Fruit fly (Drosophila melanogaster) whole organism, embryonic: ENCODE data around the gene CG32811.

Experiments used
- Adf1 ChIP-seq: fragments of 200-800 bp; sonication (Bioruptor generic); IDR thresholded peaks from 2 replicates; pipeline ENCODE4 v1.3.6; 2022; ENCODE audit warnings: missing biosample characterization, missing genetic modification characterization
- CG10366 ChIP-seq: fragments of 200-800 bp; sonication (Bioruptor generic); IDR thresholded peaks from 2 replicates; pipeline ENCODE4 v1.3.6; 2022; ENCODE audit warnings: missing biosample characterization, missing genetic modification characterization
- CG11696 ChIP-seq: fragments of 200-800 bp; sonication (Bioruptor generic); IDR thresholded peaks from 2 replicates; pipeline ENCODE4 v1.3.6; 2022; ENCODE audit warnings: missing biosample characterization, missing genetic modification characterization
- CG11723 ChIP-seq: fragments of 200-800 bp; sonication (Bioruptor generic); optimal IDR thresholded peaks from 2 replicates; lab custom pipeline; 2017; ENCODE audit warnings: missing biosample characterization, mild to moderate bottlenecking, missing genetic modification characterization
- CG12071 ChIP-seq: fragments of 200-800 bp; sonication (Bioruptor generic); optimal IDR thresholded peaks from 3 replicates; lab custom pipeline; 2018; ENCODE audit warnings: missing biosample characterization, mild to moderate bottlenecking, missing genetic modification characterization
- CG12769 ChIP-seq: fragments of 200-800 bp; sonication (Bioruptor generic); optimal IDR thresholded peaks from 2 replicates; lab custom pipeline; 2019; ENCODE audit warnings: missing biosample characterization, mild to moderate bottlenecking, missing genetic modification characterization, moderate library complexity
- CG15011 ChIP-seq: fragments of 200-800 bp; sonication (Bioruptor generic); optimal IDR thresholded peaks from 3 replicates; lab custom pipeline; 2018; ENCODE audit warnings: missing biosample characterization, mild to moderate bottlenecking, missing genetic modification characterization
- CG15479 ChIP-seq: fragments of 200-800 bp; sonication (Bioruptor generic); optimal IDR thresholded peaks from 3 replicates; lab custom pipeline; 2019; ENCODE audit warnings: missing biosample characterization, mild to moderate bottlenecking, missing genetic modification characterization, moderate library complexity
- CG15696 ChIP-seq: fragments of 200-800 bp; sonication (Bioruptor generic); optimal IDR thresholded peaks from 2 replicates; lab custom pipeline; 2019; ENCODE audit warnings: missing biosample characterization, mild to moderate bottlenecking, missing genetic modification characterization, moderate library complexity
- CG17328 ChIP-seq: fragments of 200-800 bp; sonication (Bioruptor generic); IDR thresholded peaks from 2 replicates; pipeline ENCODE4 v1.3.6; 2022; ENCODE audit warnings: missing biosample characterization, missing genetic modification characterization
- CG17359 ChIP-seq: fragments of 200-800 bp; sonication (Bioruptor generic); optimal IDR thresholded peaks from 3 replicates; lab custom pipeline; 2018; ENCODE audit warnings: missing biosample characterization, mild to moderate bottlenecking, missing genetic modification characterization, moderate library complexity
- CG17385 ChIP-seq: fragments of 200-800 bp; sonication (Bioruptor generic); optimal IDR thresholded peaks from 3 replicates; lab custom pipeline; 2018; ENCODE audit warnings: missing biosample characterization, mild to moderate bottlenecking, missing genetic modification characterization
- CG17912 ChIP-seq: fragments of 200-800 bp; sonication (Bioruptor generic); optimal IDR thresholded peaks from 2 replicates; lab custom pipeline; 2018; ENCODE audit warnings: missing biosample characterization, mild to moderate bottlenecking, missing genetic modification characterization
- CG31224 ChIP-seq: fragments of 200-800 bp; sonication (Bioruptor generic); IDR thresholded peaks from 2 replicates; pipeline ENCODE4 v1.3.6; 2022; ENCODE audit warnings: missing biosample characterization, missing genetic modification characterization
- CG3281 ChIP-seq: fragments of 200-800 bp; sonication (Bioruptor generic); optimal IDR thresholded peaks from 3 replicates; lab custom pipeline; 2017; ENCODE audit warnings: missing biosample characterization, mild to moderate bottlenecking, missing genetic modification characterization
- CG3995 ChIP-seq: fragments of 200-800 bp; sonication (Bioruptor generic); optimal IDR thresholded peaks from 3 replicates; lab custom pipeline; 2016; ENCODE audit warnings: missing biosample characterization, missing genetic modification characterization
- CG4404 ChIP-seq: fragments of 200-800 bp; sonication (Bioruptor generic); IDR thresholded peaks from 2 replicates; pipeline ENCODE4 v1.3.6; 2022; ENCODE audit warnings: missing biosample characterization, missing genetic modification characterization
- CG6654 ChIP-seq: fragments of 200-800 bp; sonication (Bioruptor generic); optimal IDR thresholded peaks from 2 replicates; lab custom pipeline; 2017; ENCODE audit warnings: missing biosample characterization, mild to moderate bottlenecking, missing genetic modification characterization
- CG7963 ChIP-seq: fragments of 200-800 bp; sonication (Bioruptor generic); IDR thresholded peaks from 3 replicates; pipeline ENCODE4 v1.3.6; 2022; ENCODE audit warnings: missing biosample characterization, missing genetic modification characterization; ENCODE audit not compliant: partially characterized antibody
- CG9876 ChIP-seq: fragments of 200-800 bp; sonication (Bioruptor generic); optimal IDR thresholded peaks from 2 replicates; lab custom pipeline; 2016; ENCODE audit warnings: missing biosample characterization, missing genetic modification characterization
- Dip3 ChIP-seq: fragments of 200-800 bp; sonication (Bioruptor generic); optimal IDR thresholded peaks from 3 replicates; lab custom pipeline; 2016; ENCODE audit warnings: missing biosample characterization, missing genetic modification characterization
- Doc2 ChIP-seq: fragments of 200-800 bp; sonication (Bioruptor generic); IDR thresholded peaks from 2 replicates; pipeline ENCODE4 v1.3.6; 2022; ENCODE audit warnings: missing biosample characterization, missing genetic modification characterization
- Doc3 ChIP-seq: fragments of 200-800 bp; sonication (Bioruptor generic); IDR thresholded peaks from 3 replicates; pipeline ENCODE4 v1.3.6; 2022; ENCODE audit warnings: missing biosample characterization, missing genetic modification characterization; ENCODE audit not compliant: partially characterized antibody
- Ets65A ChIP-seq: fragments of 200-800 bp; sonication (Bioruptor generic); peaks from one replicate; lab custom pipeline; 2016; ENCODE audit warnings: missing biosample characterization, missing genetic modification characterization
- Fer3 ChIP-seq: fragments of 200-800 bp; sonication (Bioruptor generic); optimal IDR thresholded peaks from 2 replicates; lab custom pipeline; 2018; ENCODE audit warnings: missing biosample characterization, mild to moderate bottlenecking, missing genetic modification characterization, moderate library complexity
- NFAT ChIP-seq: fragments of 200-800 bp; sonication (Bioruptor generic); IDR thresholded peaks from 2 replicates; pipeline ENCODE4 v1.3.6; 2022; ENCODE audit warnings: missing biosample characterization, missing genetic modification characterization
- Opbp ChIP-seq: fragments of 200-800 bp; sonication (Bioruptor generic); IDR thresholded peaks from 3 replicates; pipeline ENCODE4 v1.3.6; 2022; ENCODE audit warnings: missing biosample characterization, missing genetic modification characterization; ENCODE audit not compliant: partially characterized antibody
- Tbp ChIP-seq: fragments of >200 bp; optimal IDR thresholded peaks from 2 replicates; lab custom pipeline; 2018; ENCODE audit warnings: missing biosample characterization, missing genetic modification characterization
- Trl ChIP-seq, 3 experiments: fragments of >200 bp in 2 of 3; fragments of 200-800 bp in 1 of 3; sonication (Bioruptor generic) in 1 of 3; optimal IDR thresholded peaks; 2 replicates in 1 of 3; 3 replicates in 2 of 3; lab custom pipeline; 2016 to 2017; ENCODE audit warnings: missing biosample characterization in 1 of 3, missing genetic modification characterization in 1 of 3
- al ChIP-seq: fragments of 200-800 bp; sonication (Bioruptor generic); IDR thresholded peaks from 2 replicates; pipeline ENCODE4 v1.3.6; 2022; ENCODE audit warnings: missing biosample characterization, missing genetic modification characterization
- chinmo ChIP-seq: fragments of 200-800 bp; sonication (Bioruptor generic); IDR thresholded peaks from 4 replicates; pipeline ENCODE4 v1.3.6; 2022; ENCODE audit warnings: missing biosample characterization, missing genetic modification characterization; ENCODE audit not compliant: partially characterized antibody
- crol ChIP-seq: fragments of 200-800 bp; sonication (Bioruptor generic); IDR thresholded peaks from 2 replicates; pipeline ENCODE4 v1.3.6; 2022; ENCODE audit warnings: missing biosample characterization, missing genetic modification characterization
- dan ChIP-seq: fragments of 200-800 bp; sonication (Bioruptor generic); IDR thresholded peaks from 2 replicates; pipeline ENCODE4 v1.3.6; 2022; ENCODE audit warnings: missing biosample characterization, missing genetic modification characterization
- fd102C ChIP-seq: fragments of 200-800 bp; sonication (Bioruptor generic); optimal IDR thresholded peaks from 2 replicates; lab custom pipeline; 2018; ENCODE audit warnings: missing biosample characterization, mild to moderate bottlenecking, missing genetic modification characterization, moderate library complexity
- h ChIP-seq: fragments of >200 bp; optimal IDR thresholded peaks from 2 replicates; lab custom pipeline; 2017
- hth ChIP-seq: fragments of >200 bp; optimal IDR thresholded peaks from 2 replicates; lab custom pipeline; 2017; ENCODE audit warnings: inconsistent platforms
- kah ChIP-seq: fragments of 200-800 bp; sonication (Bioruptor generic); optimal IDR thresholded peaks from 2 replicates; lab custom pipeline; 2018; ENCODE audit warnings: missing biosample characterization, mild to moderate bottlenecking, missing genetic modification characterization
- lab ChIP-seq: fragments of 200-800 bp; sonication (Bioruptor generic); optimal IDR thresholded peaks from 3 replicates; lab custom pipeline; 2017; ENCODE audit warnings: missing biosample characterization, missing genetic modification characterization, mild to moderate bottlenecking, moderate library complexity, missing genetic modification reagents
- odd ChIP-seq: fragments of 200-800 bp; sonication (Bioruptor generic); optimal IDR thresholded peaks from 2 replicates; lab custom pipeline; 2017; ENCODE audit warnings: missing biosample characterization, mild to moderate bottlenecking, missing genetic modification characterization
- pfk ChIP-seq: fragments of 200-800 bp; sonication (Bioruptor generic); optimal IDR thresholded peaks from 2 replicates; lab custom pipeline; 2018; ENCODE audit warnings: missing biosample characterization, mild to moderate bottlenecking, missing genetic modification characterization, moderate library complexity
- pros ChIP-seq: fragments of 200-800 bp; sonication (Bioruptor generic); optimal IDR thresholded peaks from 3 replicates; lab custom pipeline; 2019; ENCODE audit warnings: missing biosample characterization, mild to moderate bottlenecking, missing genetic modification characterization, moderate library complexity
- sd ChIP-seq: fragments of 200-800 bp; sonication (Bioruptor generic); optimal IDR thresholded peaks from 3 replicates; lab custom pipeline; 2018; ENCODE audit warnings: missing biosample characterization, mild to moderate bottlenecking, missing genetic modification characterization, moderate library complexity
- slp2 ChIP-seq: fragments of 200-800 bp; sonication (Bioruptor generic); optimal IDR thresholded peaks from 2 replicates; lab custom pipeline; 2016; ENCODE audit warnings: missing biosample characterization, missing genetic modification characterization
- sna ChIP-seq: fragments of 200-800 bp; sonication (Bioruptor generic); IDR thresholded peaks from 2 replicates; pipeline ENCODE4 v1.3.6; 2022; ENCODE audit warnings: missing biosample characterization, missing genetic modification characterization; ENCODE audit not compliant: partially characterized antibody
- so ChIP-seq: fragments of 200-800 bp; sonication (Bioruptor generic); IDR thresholded peaks from 3 replicates; pipeline ENCODE4 v1.3.6; 2022; ENCODE audit warnings: missing biosample characterization, missing genetic modification characterization
- stwl ChIP-seq: fragments of 200-800 bp; sonication (Bioruptor generic); optimal IDR thresholded peaks from 3 replicates; lab custom pipeline; 2018; ENCODE audit warnings: missing biosample characterization, mild to moderate bottlenecking, missing genetic modification characterization, moderate library complexity
- wdn ChIP-seq: fragments of 200-800 bp; sonication (Bioruptor generic); IDR thresholded peaks from 2 replicates; pipeline ENCODE4 v1.3.6; 2022; ENCODE audit warnings: missing biosample characterization, missing genetic modification characterization
- wor ChIP-seq: fragments of 200-800 bp; sonication (Bioruptor generic); IDR thresholded peaks from 2 replicates; pipeline ENCODE4 v1.3.6; 2022; ENCODE audit warnings: missing biosample characterization, missing genetic modification characterization

Gene CG32811

DNA sequence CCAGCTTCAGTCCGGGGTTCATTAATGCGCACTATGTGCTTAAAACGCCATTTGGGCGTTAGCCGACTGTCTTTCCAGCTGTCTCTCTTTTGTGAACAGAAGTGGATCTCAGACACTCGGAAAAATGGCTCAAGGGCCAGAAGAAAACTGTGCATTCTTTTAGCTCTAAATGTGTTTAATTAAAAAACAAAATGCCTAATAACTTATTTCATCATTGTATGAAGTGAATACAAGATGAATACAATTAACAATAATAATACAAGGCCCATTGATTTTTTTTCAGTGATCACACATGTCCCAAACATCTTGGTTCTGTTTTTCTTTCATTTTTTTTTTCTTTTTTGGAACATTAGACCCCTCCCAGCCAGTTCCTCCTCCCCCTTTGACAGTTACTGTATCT, 25.3 kb downstream of the CG32811 start (continued):
- TF ChIP-seq CG17328 (GFP tag; lab: Robert Waterston, UW) (peak; percentile 51; the same call in 1 of the 2 replicates), CG31224 (GFP tag; lab: Robert Waterston, UW) (no peak), odd (GFP tag; lab: Kevin White, UChicago) (no peak), CG9876 (GFP tag; lab: Kevin White, UChicago) (no peak), Doc2 (GFP tag; lab: Robert Waterston, UW) (no peak), Dip3 (GFP tag; lab: Kevin White, UChicago) (peak; percentile 27), CG17385 (peak; percentile 60), lab (GFP tag; lab: Kevin White, UChicago) (peak; percentile 74), pros (GFP tag; lab: Kevin White, UChicago) (no peak), Ets65A (peak; percentile 88), kah (GFP tag; lab: Kevin White, UChicago) (no peak), hth (no peak), Tbp (GFP tag; lab: Kevin White, UChicago) (no peak), NFAT (GFP tag; lab: Robert Waterston, UW) (no peak), CG11723 (GFP tag; lab: Kevin White, UChicago) (peak; percentile 25), al (GFP tag; lab: Robert Waterston, UW) (0 out of 2 replicates have a peak, but pooled peaks have one; percentile 9), h (no peak), Doc3 (GFP tag; lab: Robert Waterston, UW) (no peak), Opbp (GFP tag; lab: Robert Waterston, UW) (no peak), CG15479 (GFP tag; lab: Kevin White, UChicago) (no peak), CG6654 (GFP tag; lab: Kevin White, UChicago) (no peak), CG3995 (GFP tag; lab: Kevin White, UChicago) (no peak), wdn (GFP tag; lab: Robert Waterston, UW) (0 out of 2 replicates have a peak, but pooled peaks have one; percentile 29), stwl (tag; lab: Kevin White, UChicago) (no peak), CG4404 (no peak), CG12071 (peak; percentile 11), Fer3 (tag; lab: Kevin White, UChicago) (peak; percentile 65), CG10366 (peak; percentile 42; the same call in 1 of the 2 replicates), sna (GFP tag; lab: Robert Waterston, UW) (no peak), CG15696 (tag; lab: Kevin White, UChicago) (no peak), CG17912 (GFP tag; lab: Kevin White, UChicago) (no peak), wor (GFP tag; lab: Robert Waterston, UW) (peak; percentile 31; the same call in 1 of the 2 replicates), CG3281 (GFP tag; lab: Kevin White, UChicago) (peak; percentile 35), Trl (optimal IDR thresholded peaks at IDR 0.05; lab: Kevin White, UChicago) (no peak), Trl (GFP tag; optimal IDR thresholded peaks at IDR 0.05; lab: Kevin White, UChicago) (peak; percentile 37), slp2 (GFP tag; lab: Kevin White, UChicago) (no peak), CG17359 (tag; lab: Kevin White, UChicago) (peak; percentile 68), fd102C (GFP tag; lab: Kevin White, UChicago) (no peak), so (GFP tag; lab: Robert Waterston, UW) (no peak), CG15011 (GFP tag; lab: Kevin White, UChicago) (no peak)

dm6 chrX:1271080-1271479, 27.1 kb downstream of the CG32811 start:
- TF ChIP-seq CG11696 (GFP tag; lab: Robert Waterston, UW) = no peak
- TF ChIP-seq pfk (GFP tag; lab: Kevin White, UChicago) = peak; percentile 51
- no peak for TF ChIP-seq dan (GFP tag; lab: Robert Waterston, UW)
- TF ChIP-seq chinmo (GFP tag; lab: Robert Waterston, UW) = 0 out of 4 replicates have a peak, but pooled peaks have one; percentile 47
- peak; percentile 13 for TF ChIP-seq CG12769 (tag; lab: Kevin White, UChicago)
- peak; percentile 71 for TF ChIP-seq Adf1
- TF ChIP-seq CG7963 (GFP tag; lab: Robert Waterston, UW) = no peak
- TF ChIP-seq crol (GFP tag; lab: Robert Waterston, UW) = 0 out of 2 replicates have a peak, but pooled peaks have one; percentile 25
- TF ChIP-seq sd (tag; lab: Kevin White, UChicago) = peak; percentile 84
